Worm (Caenorhabditis elegans) whole organism, L1 larva: ENCODE measurements around the gene F14F9.8.

ENCODE experiments used
- ama-1 ChIP-seq: fragments of 150-350 bp; optimal IDR thresholded peaks from 2 replicates; lab custom pipeline; 2014
- elt-2 ChIP-seq: sonication (generic microtip); optimal IDR thresholded peaks from 2 replicates; lab custom pipeline; 2016; ENCODE audit warnings: missing genetic modification characterization, mild to moderate bottlenecking, inconsistent platforms, missing compliant biosample characterization, missing genetic modification reagents
- fos-1 ChIP-seq: fragments of 150-350 bp; optimal IDR thresholded peaks from 2 replicates; lab custom pipeline; 2014; ENCODE audit warnings: missing biosample characterization, missing genetic modification characterization
- lin-13 ChIP-seq: fragments of 150-350 bp; optimal IDR thresholded peaks from 2 replicates; lab custom pipeline; 2014; ENCODE audit warnings: missing biosample characterization, missing genetic modification reagents, missing genetic modification characterization
- lin-35 ChIP-seq, 2 experiments: fragments of 150-350 bp; optimal IDR thresholded peaks; 2 replicates each; lab custom pipeline; 2014; ENCODE audit warnings: missing biosample characterization in 2 of 2, missing genetic modification characterization in 2 of 2, missing genetic modification reagents in 2 of 2
- lin-39 ChIP-seq: fragments of 150-350 bp; optimal IDR thresholded peaks from 2 replicates; lab custom pipeline; 2014; ENCODE audit warnings: missing biosample characterization, missing genetic modification reagents, missing genetic modification characterization
- nhr-12 ChIP-seq: sonication (generic microtip); optimal IDR thresholded peaks from 2 replicates; lab custom pipeline; 2017; ENCODE audit warnings: missing biosample characterization, missing genetic modification characterization
- nhr-90 ChIP-seq: sonication (generic microtip); optimal IDR thresholded peaks from 2 replicates; lab custom pipeline; 2016; ENCODE audit warnings: mild to moderate bottlenecking, missing genetic modification characterization, missing compliant biosample characterization; ENCODE audit not compliant: poor library complexity
- unc-62 ChIP-seq: fragments of 150-350 bp; optimal IDR thresholded peaks from 2 replicates; lab custom pipeline; 2014; ENCODE audit warnings: missing biosample characterization, missing genetic modification reagents, missing genetic modification characterization
- ztf-11 ChIP-seq, 2 experiments: sonication (generic microtip); optimal IDR thresholded peaks; 2 replicates each; lab custom pipeline; 2016 to 2017; ENCODE audit warnings: missing genetic modification characterization in 2 of 2, missing biosample characterization in 1 of 2, missing compliant biosample characterization in 1 of 2
- ztf-4 ChIP-seq: fragments of 150-350 bp; optimal IDR thresholded peaks from 2 replicates; lab custom pipeline; 2014; ENCODE audit warnings: missing biosample characterization, missing genetic modification characterization

DNA sequence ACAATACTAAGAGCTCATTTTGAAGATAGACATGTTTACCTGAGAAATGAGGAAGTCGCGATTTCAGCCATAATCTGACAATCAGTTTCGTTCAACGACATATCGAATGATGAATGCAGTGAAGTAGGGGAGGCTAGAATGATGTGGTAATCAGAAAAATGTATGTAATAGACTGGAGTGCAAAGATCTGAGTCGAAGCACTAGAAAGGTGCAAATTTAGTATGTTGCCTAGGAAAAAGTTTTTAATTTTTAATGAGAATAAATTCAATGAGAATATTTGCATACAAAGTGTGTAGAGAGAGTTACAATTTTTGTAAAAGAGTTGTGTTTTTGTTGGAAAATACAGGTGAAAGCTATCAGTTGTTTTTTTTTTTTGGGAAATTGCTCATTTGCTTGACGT, 25.2 kb upstream of the F14F9.8 start, which contains the start of gene srab-2:
- TF ChIP-seq lin-13 (GFP tag; lab: Kevin White, UChicago), result no peak
- TF ChIP-seq ama-1 (lab: Kevin White, UChicago), result no peak
- TF ChIP-seq fos-1 (tag; lab: Kevin White, UChicago), result no peak
- no peak for TF ChIP-seq ztf-4 (tag; lab: Kevin White, UChicago)
- no peak for TF ChIP-seq nhr-12 (tag; lab: Kevin White, UChicago)
- no peak for TF ChIP-seq unc-62 (GFP tag; lab: Kevin White, UChicago)
- no peak for TF ChIP-seq nhr-90 (tag; lab: Kevin White, UChicago)
- no peak for TF ChIP-seq lin-35 (GFP tag; optimal IDR thresholded peaks at IDR 0.05; lab: Kevin White, UChicago)
- no peak for TF ChIP-seq lin-39 (tag; lab: Kevin White, UChicago)
- TF ChIP-seq elt-2 (tag; lab: Kevin White, UChicago), result no peak
- no peak for TF ChIP-seq ztf-11 (tag; optimal IDR thresholded peaks at IDR 0.05; lab: Kevin White, UChicago)
